Worm (Caenorhabditis elegans): ENCODE results near the gene lys-4.

DNA sequence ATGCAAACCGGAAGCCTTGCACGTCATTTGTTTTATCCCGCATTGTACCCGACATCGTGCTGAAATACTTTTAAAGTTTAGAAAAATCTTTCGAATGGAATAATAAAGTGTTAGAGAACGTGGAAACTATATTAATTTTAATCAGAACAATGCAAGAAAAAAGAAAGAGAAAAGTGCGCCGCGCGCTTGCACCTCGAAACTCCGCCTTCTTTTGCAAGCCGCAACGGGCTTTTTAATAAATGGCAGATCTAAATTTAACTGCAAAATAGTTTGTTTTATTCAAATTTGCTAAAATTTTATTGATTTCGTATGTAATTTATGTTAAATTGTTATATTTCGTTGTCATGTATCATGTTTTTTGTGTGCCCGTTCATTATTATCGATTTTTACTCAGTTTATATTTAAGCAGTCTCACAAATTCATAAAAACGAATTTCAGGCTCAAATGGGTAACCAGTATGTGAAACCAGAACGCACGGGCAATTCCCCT is 29.0 kb upstream of the lys-4 start, which contains the start of the genes acl-3 and ndub-6:
- TF ChIP-seq unc-98 (GFP tag; IDR thresholded peaks at IDR 0.05) (no peak), nhr-11 (tag; optimal IDR thresholded peaks at IDR 0.05) (no peak), nhr-237 (tag; optimal IDR thresholded peaks at IDR 0.05) (no peak)

Measured in whole organism, L1 larva.